Fruit fly (Drosophila melanogaster) S2 (cell line): Measurements from ENCODE around the gene CG7694.

Experiments
- CG8478 ChIP-seq: fragments of >200 bp; optimal IDR thresholded peaks from 2 replicates; lab custom pipeline; 2018
- CTCF ChIP-seq, 2 experiments: fragments of >200 bp; optimal IDR thresholded peaks; 2 replicates each; lab custom pipeline; 2018

DNA sequence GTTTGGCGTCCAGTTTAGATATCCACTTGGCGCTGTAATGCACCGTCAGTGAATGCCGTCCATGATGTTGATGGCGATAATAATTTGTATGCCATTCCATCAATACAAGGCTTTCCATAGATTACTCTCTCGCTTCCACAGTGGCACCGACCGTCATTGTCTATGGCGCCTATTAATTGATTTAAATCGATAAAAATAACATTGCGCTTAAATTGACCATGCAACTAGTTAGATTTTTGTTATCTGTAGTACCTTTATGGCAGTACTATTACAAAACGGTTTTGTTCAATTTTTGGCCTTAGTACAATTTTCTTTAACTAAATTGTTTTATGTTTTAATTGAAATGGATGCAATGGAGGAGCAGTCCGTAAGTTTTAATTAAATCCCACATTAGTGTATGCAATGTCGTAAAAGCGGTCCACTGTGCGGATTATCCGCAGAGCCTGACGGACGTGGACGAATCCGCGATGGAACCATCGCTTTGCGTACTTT lies 46.6 kb downstream of the CG7694 start:
- TF ChIP-seq CG8478 (no peak), CTCF (optimal IDR thresholded peaks at IDR 0.05; lab: Kevin White, UChicago) (no peak)
